Worm (Caenorhabditis elegans): ENCODE measurements around the gene fat-2.
A peak's percentile ranks its signal among the peaks of the same experiment; 100 is the strongest.

fat-2 gene

DNA sequence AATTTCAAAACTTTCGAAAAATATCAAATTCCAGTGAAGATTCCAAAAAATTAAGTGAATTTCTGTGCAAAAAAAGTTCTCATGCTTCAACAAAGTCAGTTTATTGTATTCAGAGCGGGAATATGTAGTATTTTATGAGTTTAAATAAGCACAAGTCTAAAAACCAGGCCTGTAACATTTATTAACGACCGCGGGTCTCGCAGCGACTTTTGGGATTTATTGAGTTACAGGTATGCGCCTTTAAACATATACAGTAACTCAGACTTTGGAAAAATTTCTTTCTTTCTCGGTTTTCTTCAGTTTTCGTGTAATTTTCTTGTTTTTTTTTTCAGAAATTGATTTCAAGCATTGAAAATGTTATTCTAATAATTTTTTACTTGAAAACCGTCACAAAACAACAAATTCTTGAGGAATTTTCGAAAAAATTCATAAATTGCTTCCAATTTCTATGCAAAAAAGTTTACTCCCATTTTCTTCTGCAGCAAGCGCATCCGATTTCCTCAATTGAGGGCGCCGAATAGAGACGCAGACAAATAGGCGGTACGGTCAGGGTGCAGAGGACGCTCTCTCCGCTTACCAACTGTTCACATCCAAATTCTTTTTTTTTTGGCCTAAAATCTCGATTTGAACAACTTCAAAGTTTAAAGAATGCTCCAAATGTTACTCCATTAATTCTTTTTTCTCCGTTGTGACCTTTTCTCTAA is 12.2 kb upstream of the fat-2 start:
- TF ChIP-seq hmg-1.2 (GFP tag; IDR thresholded peaks at IDR 0.05) (peak; percentile 26; the same call in 1 of the 2 replicates), F10E7.11 (tag; optimal IDR thresholded peaks at IDR 0.05) (no peak), tlf-1 (GFP tag; optimal IDR thresholded peaks at IDR 0.05) (no peak), Y53G8AR.9 (GFP tag; conservative IDR thresholded peaks at IDR 0.05) (peak; percentile 54; the same call in 1 of the 2 replicates), mel-28 (tag; optimal IDR thresholded peaks at IDR 0.05; ENCODE audit: borderline replicate concordance) (no peak), egl-18 (GFP tag; IDR thresholded peaks at IDR 0.05) (no peak), pha-4 (tag; optimal IDR thresholded peaks at IDR 0.05) (no peak), egrh-3 (GFP tag; IDR thresholded peaks at IDR 0.05) (no peak), ztf-6 (GFP tag; IDR thresholded peaks at IDR 0.05) (no peak), Y56A3A.18 (GFP tag; IDR thresholded peaks at IDR 0.05) (no peak), snpc-3.4 (tag; optimal IDR thresholded peaks at IDR 0.05) (peak; percentile 61), nhr-80 (tag; optimal IDR thresholded peaks at IDR 0.05) (peak; percentile 5), rec-8 (tag; optimal IDR thresholded peaks at IDR 0.05) (no peak), atf-7 (tag; optimal IDR thresholded peaks at IDR 0.05) (no peak), sdz-38 (tag; optimal IDR thresholded peaks at IDR 0.05) (no peak), mes-4 (tag; optimal IDR thresholded peaks at IDR 0.05) (no peak), F22D6.2 (tag; optimal IDR thresholded peaks at IDR 0.05) (no peak), unc-130 (GFP tag; optimal IDR thresholded peaks at IDR 0.05) (no peak), D2030.7 (GFP tag; IDR thresholded peaks at IDR 0.05) (peak; percentile 41; the same call in 1 of the 2 replicates), madf-3 (GFP tag; IDR thresholded peaks at IDR 0.05) (no peak), let-526 (GFP tag; IDR thresholded peaks at IDR 0.05) (no peak), K11D2.4 (GFP tag; IDR thresholded peaks at IDR 0.05) (no peak), snpc-1.3 (tag; optimal IDR thresholded peaks at IDR 0.05; ENCODE audit: insufficient read depth) (peak; percentile 16), attf-3 (GFP tag; conservative IDR thresholded peaks at IDR 0.05) (no peak), Y67H2A.10 (GFP tag; conservative IDR thresholded peaks at IDR 0.05) (no peak), ztf-22 (GFP tag; optimal IDR thresholded peaks at IDR 0.05) (no peak), him-1 (tag; optimal IDR thresholded peaks at IDR 0.05) (no peak), let-607 (tag; optimal IDR thresholded peaks at IDR 0.05) (no peak), cebp-1 (GFP tag; IDR thresholded peaks at IDR 0.05) (no peak), cebp-1 (tag; optimal IDR thresholded peaks at IDR 0.05) (peak; percentile 3), ceh-40 (GFP tag; IDR thresholded peaks at IDR 0.05) (no peak), egl-44 (GFP tag; IDR thresholded peaks at IDR 0.05) (no peak), lir-1 (GFP tag; conservative IDR thresholded peaks at IDR 0.05) (no peak), lag-1 (GFP tag; IDR thresholded peaks at IDR 0.05) (no peak), madf-8 (GFP tag; conservative IDR thresholded peaks at IDR 0.05) (peak; percentile 100), snpc-4 (GFP tag; optimal IDR thresholded peaks at IDR 0.05) (no peak), snpc-4 (tag; optimal IDR thresholded peaks at IDR 0.05) (peak in 2 of 4 experiments; percentile 64), ztf-25 (GFP tag; IDR thresholded peaks at IDR 0.05) (no peak), rpc-1 (optimal IDR thresholded peaks at IDR 0.05) (no peak), rpc-1 (tag; optimal IDR thresholded peaks at IDR 0.05) (no peak), lin-35 (GFP tag; optimal IDR thresholded peaks at IDR 0.05) (no peak), repo-1 (tag; optimal IDR thresholded peaks at IDR 0.05) (no peak), F23B12.7 (tag; optimal IDR thresholded peaks at IDR 0.05; ENCODE audit: insufficient read depth) (no peak), ceh-58 (GFP tag; IDR thresholded peaks at IDR 0.05) (no peak), F33H1.4 (GFP tag; IDR thresholded peaks at IDR 0.05) (peak; percentile 96), attf-6 (GFP tag; IDR thresholded peaks at IDR 0.05) (peak; percentile 66), cebp-2 (GFP tag; IDR thresholded peaks at IDR 0.05) (no peak), xnd-1 (tag; optimal IDR thresholded peaks at IDR 0.05) (peak; percentile 99)

Measured in whole organism, young adult.